In the genomic region with DNA sequence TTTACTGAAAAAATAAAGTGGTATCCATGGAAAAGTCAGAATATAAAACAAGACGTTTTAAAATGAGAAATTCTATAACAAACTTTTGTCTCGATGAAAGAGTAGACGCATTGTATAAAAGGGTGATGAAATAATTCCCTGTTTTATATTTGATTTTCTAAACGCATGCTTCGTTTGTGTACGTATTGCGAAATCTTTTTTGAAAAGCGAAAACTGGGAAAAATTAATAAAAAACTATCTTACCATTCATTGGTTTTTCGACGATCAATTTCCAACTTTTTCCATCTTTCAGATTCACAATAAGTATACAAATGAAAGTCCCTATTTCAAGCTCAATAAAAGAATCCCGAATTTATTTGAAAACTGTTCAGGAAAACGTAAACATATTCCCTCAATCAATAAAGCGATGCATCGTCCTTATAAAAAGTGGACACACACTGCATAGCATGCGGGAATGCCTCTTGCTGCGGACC, we compare ENCODE assay signal across 6 worm cellular contexts.
A peak's percentile ranks its signal among the peaks of the same experiment; 100 is the strongest.
TF ChIP-seq lines count a peak whose summit lies in the region.

A gene (minus strand): TSS at position 423 of the 473 bp plus-strand sequence.

TF ChIP-seq in whole organism, L1 larva, 84 proteins besides CTCF, POLR2A, EP300 and RAD21:
- peak; percentile 53 for TF ChIP-seq zip-4 (GFP tag; optimal IDR thresholded peaks at IDR 0.05; lab: Kevin White, UChicago)
- TF ChIP-seq mef-2 (tag; optimal IDR thresholded peaks at IDR 0.05; lab: Kevin White, UChicago): no peak
- TF ChIP-seq sox-4 (tag; optimal IDR thresholded peaks at IDR 0.05; lab: Kevin White, UChicago): no peak
- no peak for TF ChIP-seq nhr-77 (tag; optimal IDR thresholded peaks at IDR 0.05; lab: Kevin White, UChicago)
- TF ChIP-seq nhr-12 (tag; optimal IDR thresholded peaks at IDR 0.05; lab: Kevin White, UChicago): no peak
- TF ChIP-seq mep-1 (tag; optimal IDR thresholded peaks at IDR 0.05; lab: Kevin White, UChicago): no peak
- TF ChIP-seq egl-13 (tag; optimal IDR thresholded peaks at IDR 0.05; lab: Kevin White, UChicago): no peak
- peak; percentile 32 for TF ChIP-seq skn-1 (tag; optimal IDR thresholded peaks at IDR 0.05; lab: Kevin White, UChicago)
- TF ChIP-seq mab-9 (GFP tag; IDR thresholded peaks at IDR 0.05; lab: Robert Waterston, UW): no peak
TF ChIP-seq in whole organism, L1 larva: peak in this region for 2.

TF ChIP-seq in whole organism, L2 larva, 48 proteins besides CTCF, POLR2A, EP300 and RAD21:
- TF ChIP-seq skn-1 (tag; optimal IDR thresholded peaks at IDR 0.05; lab: Kevin White, UChicago) (no peak), aly-2 (tag; optimal IDR thresholded peaks at IDR 0.05; lab: Kevin White, UChicago) (no peak), unc-55 (GFP tag; optimal IDR thresholded peaks at IDR 0.05; lab: Kevin White, UChicago) (peak; percentile 48), C34F6.9 (tag; optimal IDR thresholded peaks at IDR 0.05; lab: Kevin White, UChicago) (peak; percentile 24)

TF ChIP-seq in whole organism, L3 larva, 47 proteins besides CTCF, POLR2A, EP300 and RAD21:
- no peak for TF ChIP-seq ceh-9 (tag; optimal IDR thresholded peaks at IDR 0.05; lab: Kevin White, UChicago)
- TF ChIP-seq ceh-28 (tag; optimal IDR thresholded peaks at IDR 0.05; lab: Kevin White, UChicago): peak; percentile 1
- no peak for TF ChIP-seq hmg-11 (tag; optimal IDR thresholded peaks at IDR 0.05; lab: Kevin White, UChicago)
- TF ChIP-seq pha-4 (tag; optimal IDR thresholded peaks at IDR 0.05; lab: Kevin White, UChicago): peak; percentile 21
TF ChIP-seq in whole organism, L3 larva: peak in this region for 2.

TF ChIP-seq in whole organism, late embryonic, 69 proteins besides CTCF, POLR2A, EP300 and RAD21:
- no peak for TF ChIP-seq fax-1 (tag; optimal IDR thresholded peaks at IDR 0.05; lab: Kevin White, UChicago)
- TF ChIP-seq ceh-48 (tag; optimal IDR thresholded peaks at IDR 0.05; lab: Kevin White, UChicago): peak; percentile 33
- TF ChIP-seq elt-2 (tag; optimal IDR thresholded peaks at IDR 0.05; lab: Kevin White, UChicago): no peak
TF ChIP-seq in whole organism, late embryonic: peak in this region for 1.

TF ChIP-seq in whole organism, mixed stage, embryonic, 35 proteins besides CTCF, POLR2A, EP300 and RAD21:
- TF ChIP-seq ces-1 (GFP tag; optimal IDR thresholded peaks at IDR 0.05; lab: Kevin White, UChicago) (peak; percentile 29), mab-5 (tag; optimal IDR thresholded peaks at IDR 0.05; lab: Kevin White, UChicago) (no peak)

TF ChIP-seq in whole organism, young adult, 124 proteins besides CTCF, POLR2A, EP300 and RAD21:
- TF ChIP-seq cebp-1 (GFP tag; IDR thresholded peaks at IDR 0.05; lab: Robert Waterston, UW) (peak; percentile 92), cebp-1 (tag; optimal IDR thresholded peaks at IDR 0.05; lab: Kevin White, UChicago) (peak; percentile 98), zfh-2 (GFP tag; conservative IDR thresholded peaks at IDR 0.05; lab: Robert Waterston, UW) (no peak), egrh-3 (GFP tag; IDR thresholded peaks at IDR 0.05; lab: Robert Waterston, UW) (no peak), ceh-91 (GFP tag; IDR thresholded peaks at IDR 0.05; lab: Robert Waterston, UW) (no peak), atf-7 (tag; optimal IDR thresholded peaks at IDR 0.05; lab: Kevin White, UChicago) (no peak)
